Fruit fly (Drosophila melanogaster) whole organism, embryonic: ENCODE results near the gene Pif1.

Experiments used
- CG31388 ChIP-seq: fragments of 200-800 bp; sonication (Bioruptor generic); optimal IDR thresholded peaks from 2 replicates; lab custom pipeline; 2016; ENCODE audit warnings: missing biosample characterization, missing genetic modification characterization
- CG4854 ChIP-seq: fragments of 200-800 bp; sonication (Bioruptor generic); optimal IDR thresholded peaks from 2 replicates; lab custom pipeline; 2016; ENCODE audit warnings: missing biosample characterization, missing genetic modification characterization, inconsistent platforms
- CG7372 ChIP-seq: fragments of 200-800 bp; sonication (Bioruptor generic); IDR thresholded peaks from 2 replicates; pipeline ENCODE4 v1.3.6; 2022; ENCODE audit warnings: missing biosample characterization, missing genetic modification characterization
- CG7963 ChIP-seq: fragments of 200-800 bp; sonication (Bioruptor generic); IDR thresholded peaks from 3 replicates; pipeline ENCODE4 v1.3.6; 2022; ENCODE audit warnings: missing biosample characterization, missing genetic modification characterization; ENCODE audit not compliant: partially characterized antibody
- HLH4C ChIP-seq: fragments of 200-800 bp; sonication (Bioruptor generic); IDR thresholded peaks from 3 replicates; pipeline ENCODE4 v1.3.6; 2022; ENCODE audit warnings: missing biosample characterization, missing genetic modification characterization; ENCODE audit not compliant: partially characterized antibody
- dmrt99B ChIP-seq: fragments of 200-800 bp; sonication (Bioruptor generic); optimal IDR thresholded peaks from 2 replicates; lab custom pipeline; 2018; ENCODE audit warnings: missing biosample characterization, mild to moderate bottlenecking, missing genetic modification characterization, moderate library complexity
- knrl ChIP-seq: fragments of 200-800 bp; sonication (Bioruptor generic); IDR thresholded peaks from 3 replicates; pipeline ENCODE4 v1.3.6; 2022; ENCODE audit warnings: missing biosample characterization, missing genetic modification characterization; ENCODE audit not compliant: partially characterized antibody

DNA sequence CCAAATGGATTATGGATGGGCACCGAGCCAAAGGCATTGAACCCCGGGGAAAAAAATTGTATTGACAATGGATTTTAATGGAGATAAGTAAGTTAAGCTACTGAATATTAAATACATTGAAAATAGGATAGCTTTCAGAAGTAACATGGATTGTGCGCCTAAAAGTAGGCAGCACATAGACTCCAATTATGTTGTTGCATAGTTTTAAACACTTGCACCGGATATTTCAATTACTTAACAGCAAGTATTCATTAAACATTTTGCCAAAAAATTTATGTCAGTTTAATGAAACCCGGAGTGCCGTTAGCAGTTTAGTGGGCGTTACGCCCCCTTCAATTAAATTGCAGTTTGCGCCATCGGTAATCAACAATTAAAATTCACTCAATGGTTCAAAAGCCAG, 31.7 kb downstream of the Pif1 start:
- TF ChIP-seq CG4854 (GFP tag; lab: Kevin White, UChicago) (no peak), CG7963 (GFP tag; lab: Robert Waterston, UW) (no peak), CG7372 (no peak), CG31388 (GFP tag; lab: Kevin White, UChicago) (no peak), dmrt99B (tag; lab: Kevin White, UChicago) (no peak), knrl (GFP tag; lab: Robert Waterston, UW) (no peak), HLH4C (GFP tag; lab: Robert Waterston, UW) (no peak)
